Worm (Caenorhabditis elegans) whole organism, young adult: ENCODE measurements around the gene C27C12.4.

ENCODE experiments used
- Y53G8AR.9 ChIP-seq: fragments of 200-800 bp; sonication (Bioruptor generic); conservative IDR thresholded peaks from 2 replicates; pipeline ENCODE4 v1.3.6; 2022; ENCODE audit warnings: missing genetic modification reagents, missing genetic modification characterization, missing compliant biosample characterization
- Y56A3A.18 ChIP-seq: fragments of 200-800 bp; sonication (Bioruptor generic); IDR thresholded peaks from 2 replicates; pipeline ENCODE4 v1.3.6; 2022; ENCODE audit warnings: missing genetic modification reagents, missing genetic modification characterization, missing compliant biosample characterization
- ama-1 ChIP-seq, 3 experiments: fragments of 150-350 bp in 1 of 3; sonication (generic microtip) in 2 of 3; optimal IDR thresholded peaks; 2 replicates each; lab custom pipeline; 2014 to 2018; ENCODE audit warnings: missing biosample characterization in 2 of 3, missing genetic modification characterization in 2 of 3, missing genetic modification reagents in 2 of 3
- attf-5 ChIP-seq: fragments of 200-800 bp; sonication (Bioruptor generic); optimal IDR thresholded peaks from 2 replicates; lab custom pipeline; 2018; ENCODE audit warnings: mild to moderate bottlenecking, missing genetic modification characterization, missing compliant biosample characterization
- ceh-79 ChIP-seq: sonication (generic microtip); optimal IDR thresholded peaks from 2 replicates; lab custom pipeline; 2017; ENCODE audit warnings: mild to moderate bottlenecking, missing genetic modification characterization, missing compliant biosample characterization
- lin-35 ChIP-seq, 3 experiments: fragments of 150-350 bp in 2 of 3; sonication (generic microtip) in 1 of 3; optimal IDR thresholded peaks; 2 replicates each; lab custom pipeline; 2014 to 2018; ENCODE audit warnings: missing biosample characterization in 3 of 3, missing genetic modification characterization in 3 of 3, missing genetic modification reagents in 3 of 3
- lin-40 ChIP-seq: sonication (generic microtip); optimal IDR thresholded peaks from 2 replicates; lab custom pipeline; 2016; ENCODE audit warnings: missing genetic modification characterization, mild to moderate bottlenecking, missing compliant biosample characterization, missing genotype, missing genetic modification reagents
- lsl-1 ChIP-seq: fragments of 200-800 bp; sonication (Bioruptor generic); optimal IDR thresholded peaks from 2 replicates; lab custom pipeline; 2018; ENCODE audit warnings: mild to moderate bottlenecking, missing genetic modification characterization, moderate library complexity, missing compliant biosample characterization
- mcd-1 ChIP-seq: fragments of 200-800 bp; sonication (Bioruptor generic); IDR thresholded peaks from 2 replicates; pipeline ENCODE4 v1.3.6; 2022; ENCODE audit warnings: missing genetic modification reagents, missing genetic modification characterization, missing compliant biosample characterization
- mel-28 ChIP-seq: sonication (generic microtip); optimal IDR thresholded peaks from 2 replicates; lab custom pipeline; 2016; ENCODE audit warnings: borderline replicate concordance, mild to moderate bottlenecking, missing genetic modification characterization, missing compliant biosample characterization
- nfya-1 ChIP-seq: sonication (generic microtip); optimal IDR thresholded peaks from 2 replicates; lab custom pipeline; 2017; ENCODE audit warnings: antibody characterized with exemption, missing compliant biosample characterization, missing genetic modification characterization, borderline replicate concordance; ENCODE audit not compliant: insufficient read depth
- snpc-4 ChIP-seq, 5 experiments: fragments of 150-350 bp in 1 of 5; sonication (generic microtip) in 4 of 5; optimal IDR thresholded peaks; 2 replicates each; lab custom pipeline; 2014 to 2018; ENCODE audit warnings: missing genetic modification characterization in 5 of 5, missing biosample characterization in 3 of 5, antibody characterized with exemption in 2 of 5, mild to moderate bottlenecking in 2 of 5, missing compliant biosample characterization in 2 of 5, missing genotype in 2 of 5, moderate library complexity in 2 of 5, missing genetic modification reagents in 1 of 5

- TF ChIP-seq ama-1 (optimal IDR thresholded peaks at IDR 0.05; lab: Kevin White, UChicago): no peak
- no peak for TF ChIP-seq ama-1 (GFP tag; optimal IDR thresholded peaks at IDR 0.05; lab: Kevin White, UChicago)
- no peak for TF ChIP-seq mcd-1 (GFP tag; lab: Robert Waterston, UW)
- no peak for TF ChIP-seq Y56A3A.18
- no peak for TF ChIP-seq attf-5 (GFP tag; lab: Kevin White, UChicago)
- no peak for TF ChIP-seq lin-35 (GFP tag; optimal IDR thresholded peaks at IDR 0.05; lab: Kevin White, UChicago)
- no peak for TF ChIP-seq ceh-79
- no peak for TF ChIP-seq snpc-4 (GFP tag; optimal IDR thresholded peaks at IDR 0.05; lab: Kevin White, UChicago)
- TF ChIP-seq snpc-4 (tag; optimal IDR thresholded peaks at IDR 0.05; lab: Kevin White, UChicago): no peak
- TF ChIP-seq mel-28: no peak
- no peak for TF ChIP-seq lin-40 (tag; lab: Kevin White, UChicago)
- TF ChIP-seq lsl-1 (GFP tag; lab: Kevin White, UChicago): no peak
- no peak for TF ChIP-seq nfya-1 (tag; lab: Kevin White, UChicago)
- TF ChIP-seq Y53G8AR.9 (GFP tag; lab: Robert Waterston, UW): no peak
These were observed 44.0 kb upstream of the C27C12.4 start for ce11 chrX:14809905-14810304.
